Fruit fly (Drosophila melanogaster): ENCODE data around the gene fwe.

fwe gene

DNA sequence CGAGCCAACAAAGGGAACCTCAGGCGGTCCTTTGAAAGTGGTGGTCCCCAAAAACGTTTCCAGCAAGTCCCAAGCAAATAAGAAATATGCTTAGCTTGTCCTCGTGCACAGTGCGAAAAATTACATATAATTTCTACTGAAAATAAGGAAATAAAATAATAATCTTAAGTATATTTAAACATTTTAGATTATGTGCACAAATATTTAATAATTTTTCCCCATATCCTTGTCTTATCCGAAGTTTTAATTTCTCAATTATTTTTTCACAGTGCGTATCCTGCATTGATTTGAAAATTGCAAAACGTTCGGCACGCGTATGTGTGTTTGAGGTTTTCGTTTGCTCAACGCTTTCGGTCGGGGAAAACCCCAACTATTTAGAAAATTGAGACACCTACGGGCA is 44.6 kb downstream of the fwe start:
- TF ChIP-seq woc (GFP tag; optimal IDR thresholded peaks at IDR 0.05) (no peak), sage (GFP tag; optimal IDR thresholded peaks at IDR 0.05) (no peak), Sp1 (GFP tag; optimal IDR thresholded peaks at IDR 0.05) (no peak), pan (optimal IDR thresholded peaks at IDR 0.05) (no peak), Jra (GFP tag; optimal IDR thresholded peaks at IDR 0.05) (no peak), Hnf4 (GFP tag; optimal IDR thresholded peaks at IDR 0.05) (no peak)

DNA sequence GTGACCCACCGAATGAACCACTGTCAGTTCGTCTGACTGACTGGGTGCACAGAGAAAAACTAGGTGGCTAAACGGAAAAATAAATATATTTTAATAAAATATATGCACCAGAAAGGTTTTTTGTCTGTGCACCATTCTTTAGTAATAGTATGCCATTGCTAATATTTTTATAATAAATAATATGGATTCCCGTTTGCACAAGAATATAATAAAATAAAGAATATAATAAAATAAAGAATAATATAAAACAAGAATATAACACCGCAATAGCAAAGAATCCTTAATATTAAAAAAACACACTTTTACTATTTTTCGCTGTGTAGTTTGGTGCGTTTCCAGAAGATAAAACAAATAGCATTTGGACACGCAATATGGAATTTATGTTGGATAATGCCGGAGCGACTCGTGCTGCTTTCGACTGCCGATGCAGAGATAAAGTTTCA is 47.2 kb downstream of the fwe start:
- no peak for TF ChIP-seq woc (GFP tag; optimal IDR thresholded peaks at IDR 0.05)
- peak; percentile 15 for TF ChIP-seq sv (GFP tag; optimal IDR thresholded peaks at IDR 0.05)

- TF ChIP-seq Rel (GFP tag; optimal IDR thresholded peaks at IDR 0.05) (no peak), Rel (tag; optimal IDR thresholded peaks at IDR 0.05) (peak; percentile 36), lola (GFP tag; optimal IDR thresholded peaks at IDR 0.05) (no peak), Vsx2 (GFP tag; optimal IDR thresholded peaks at IDR 0.05; ENCODE audit: partially characterized antibody) (peak; percentile 55)
These were observed 53.0 kb downstream of the fwe start for dm6 chr3L:15763190-15763576.

dm6 chr3L:15762449-15763189 is 53.6 kb downstream of the fwe start:
- TF ChIP-seq CG32264 (GFP tag; optimal IDR thresholded peaks at IDR 0.05) (no peak), usp (GFP tag; optimal IDR thresholded peaks at IDR 0.05) (no peak), dmrt93B (GFP tag; optimal IDR thresholded peaks at IDR 0.05) (peak; percentile 73), foxo (GFP tag; optimal IDR thresholded peaks at IDR 0.05) (peak in 1 of 2 experiments; percentile 65), Hr78 (GFP tag; optimal IDR thresholded peaks at IDR 0.05) (no peak), CG9705 (GFP tag; optimal IDR thresholded peaks at IDR 0.05) (peak; percentile 41), h (GFP tag; optimal IDR thresholded peaks at IDR 0.05) (peak; percentile 55), fru (GFP tag; optimal IDR thresholded peaks at IDR 0.05) (peak; percentile 68), rgr (GFP tag; optimal IDR thresholded peaks at IDR 0.05) (peak; percentile 18), ey (GFP tag; optimal IDR thresholded peaks at IDR 0.05) (peak; percentile 21), Hr83 (GFP tag; optimal IDR thresholded peaks at IDR 0.05; ENCODE audit: poor library complexity, severe bottlenecking) (peak; percentile 70), Rel (GFP tag; optimal IDR thresholded peaks at IDR 0.05) (no peak), Rel (tag; optimal IDR thresholded peaks at IDR 0.05) (peak; percentile 90), OdsH (GFP tag; optimal IDR thresholded peaks at IDR 0.05) (peak; percentile 40), woc (GFP tag; optimal IDR thresholded peaks at IDR 0.05) (peak; percentile 42), Sp1 (GFP tag; optimal IDR thresholded peaks at IDR 0.05) (peak; percentile 77), psq (GFP tag; optimal IDR thresholded peaks at IDR 0.05) (peak; percentile 39), HLH106 (tag; optimal IDR thresholded peaks at IDR 0.05) (peak; percentile 84), brk (GFP tag; optimal IDR thresholded peaks at IDR 0.05) (no peak)

dm6 chr3L:15761918-15762317 is 54.3 kb downstream of the fwe start:
- TF ChIP-seq foxo (GFP tag; optimal IDR thresholded peaks at IDR 0.05) = peak in 1 of 2 experiments; percentile 32
- peak; percentile 25 for TF ChIP-seq OdsH (GFP tag; optimal IDR thresholded peaks at IDR 0.05)
- peak; percentile 29 for TF ChIP-seq dmrt93B (GFP tag; optimal IDR thresholded peaks at IDR 0.05)
- TF ChIP-seq Sp1 (GFP tag; optimal IDR thresholded peaks at IDR 0.05) = peak; percentile 53
- no peak for TF ChIP-seq Dfd (GFP tag; optimal IDR thresholded peaks at IDR 0.05)
- TF ChIP-seq sv (GFP tag; optimal IDR thresholded peaks at IDR 0.05) = no peak
- TF ChIP-seq GATAd (GFP tag; optimal IDR thresholded peaks at IDR 0.05) = no peak
- TF ChIP-seq Hr78 (GFP tag; optimal IDR thresholded peaks at IDR 0.05) = no peak
- peak; percentile 64 for TF ChIP-seq HLH106 (tag; optimal IDR thresholded peaks at IDR 0.05)
- TF ChIP-seq h (GFP tag; optimal IDR thresholded peaks at IDR 0.05) = peak; percentile 21
- no peak for TF ChIP-seq Myc (optimal IDR thresholded peaks at IDR 0.05)
- TF ChIP-seq brk (GFP tag; optimal IDR thresholded peaks at IDR 0.05) = peak; percentile 4
- TF ChIP-seq sage (GFP tag; optimal IDR thresholded peaks at IDR 0.05) = no peak
- TF ChIP-seq fru (GFP tag; optimal IDR thresholded peaks at IDR 0.05) = no peak
- TF ChIP-seq psq (GFP tag; optimal IDR thresholded peaks at IDR 0.05) = peak; percentile 27

DNA sequence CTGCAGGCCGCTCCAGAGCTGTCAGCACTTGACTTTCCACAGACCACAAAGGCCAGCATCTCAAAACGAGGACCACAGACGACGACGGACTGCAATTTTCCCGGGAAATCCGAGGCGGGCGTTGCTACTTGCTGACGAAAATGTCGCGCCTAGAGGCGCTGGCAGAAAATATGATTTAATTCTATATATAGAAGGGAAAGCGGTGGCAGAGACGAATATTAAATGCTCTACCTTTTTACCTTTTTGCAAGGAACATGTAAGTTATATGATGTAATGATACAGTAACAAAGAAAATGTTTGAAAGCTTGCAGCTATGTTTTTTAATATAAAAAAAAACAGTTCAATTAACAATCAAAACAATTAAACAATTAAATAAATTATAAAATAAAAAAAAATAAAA is 55.7 kb downstream of the fwe start:
- TF ChIP-seq Dfd (GFP tag; optimal IDR thresholded peaks at IDR 0.05) (no peak), Hr78 (GFP tag; optimal IDR thresholded peaks at IDR 0.05) (no peak), brk (GFP tag; optimal IDR thresholded peaks at IDR 0.05) (no peak), CG9705 (GFP tag; optimal IDR thresholded peaks at IDR 0.05) (no peak), Hnf4 (GFP tag; optimal IDR thresholded peaks at IDR 0.05) (no peak), GATAd (GFP tag; optimal IDR thresholded peaks at IDR 0.05) (no peak), Vsx2 (GFP tag; optimal IDR thresholded peaks at IDR 0.05; ENCODE audit: partially characterized antibody) (no peak), sv (GFP tag; optimal IDR thresholded peaks at IDR 0.05) (no peak), fru (GFP tag; optimal IDR thresholded peaks at IDR 0.05) (no peak), Mio (GFP tag; optimal IDR thresholded peaks at IDR 0.05) (no peak), Hr83 (GFP tag; optimal IDR thresholded peaks at IDR 0.05; ENCODE audit: poor library complexity, severe bottlenecking) (no peak), rgr (GFP tag; optimal IDR thresholded peaks at IDR 0.05) (no peak), woc (GFP tag; optimal IDR thresholded peaks at IDR 0.05) (no peak), tai (GFP tag; optimal IDR thresholded peaks at IDR 0.05) (no peak), ey (GFP tag; optimal IDR thresholded peaks at IDR 0.05) (no peak)

All from whole organism, wandering third instar larva.